Worm (Caenorhabditis elegans) whole organism, mixed stage, embryonic: ENCODE results near the gene clec-54.

Source experiments
- M03D4.4 ChIP-seq: sonication (generic microtip); optimal IDR thresholded peaks from 2 replicates; lab custom pipeline; 2017; ENCODE audit warnings: mild to moderate bottlenecking, missing genetic modification characterization, missing compliant biosample characterization
- bed-3 ChIP-seq: fragments of 200-800 bp; sonication (Bioruptor generic); optimal IDR thresholded peaks from 3 replicates; lab custom pipeline; 2018; ENCODE audit warnings: mild to moderate bottlenecking, missing genetic modification characterization, moderate library complexity, missing compliant biosample characterization
- blmp-1 ChIP-seq: fragments of 150-350 bp; optimal IDR thresholded peaks from 2 replicates; lab custom pipeline; 2014; ENCODE audit warnings: missing biosample characterization, missing genetic modification characterization
- ceh-39 ChIP-seq: fragments of 150-350 bp; optimal IDR thresholded peaks from 2 replicates; lab custom pipeline; 2014; ENCODE audit warnings: missing biosample characterization, missing genetic modification characterization
- ceh-43 ChIP-seq: fragments of 200-800 bp; sonication (Bioruptor generic); optimal IDR thresholded peaks from 2 replicates; lab custom pipeline; 2018; ENCODE audit warnings: mild to moderate bottlenecking, missing genetic modification characterization, moderate library complexity, missing compliant biosample characterization
- ceh-83 ChIP-seq: fragments of 200-800 bp; sonication (Bioruptor generic); optimal IDR thresholded peaks from 2 replicates; lab custom pipeline; 2018; ENCODE audit warnings: mild to moderate bottlenecking, missing genetic modification characterization, missing compliant biosample characterization
- ces-1 ChIP-seq: fragments of 150-350 bp; optimal IDR thresholded peaks from 2 replicates; lab custom pipeline; 2014; ENCODE audit warnings: missing biosample characterization, missing genetic modification reagents, missing genetic modification characterization
- cnd-1 ChIP-seq: fragments of 200-800 bp; sonication (Bioruptor generic); optimal IDR thresholded peaks from 2 replicates; lab custom pipeline; 2018; ENCODE audit warnings: mild to moderate bottlenecking, missing genetic modification characterization, missing compliant biosample characterization
- drap-1 ChIP-seq: fragments of 200-800 bp; sonication (Bioruptor generic); optimal IDR thresholded peaks from 3 replicates; lab custom pipeline; 2018; ENCODE audit warnings: mild to moderate bottlenecking, missing genetic modification characterization, missing compliant biosample characterization
- elt-1 ChIP-seq: sonication (generic microtip); optimal IDR thresholded peaks from 2 replicates; lab custom pipeline; 2017; ENCODE audit warnings: missing genetic modification characterization, mild to moderate bottlenecking, missing compliant biosample characterization, antibody characterized with exemption, moderate library complexity, borderline replicate concordance; ENCODE audit not compliant: insufficient read depth
- flh-1 ChIP-seq: fragments of 200-800 bp; sonication (Bioruptor generic); optimal IDR thresholded peaks from 2 replicates; lab custom pipeline; 2018; ENCODE audit warnings: mild to moderate bottlenecking, missing genetic modification characterization, moderate library complexity, missing compliant biosample characterization
- ham-2 ChIP-seq: fragments of 200-800 bp; sonication (Bioruptor generic); optimal IDR thresholded peaks from 2 replicates; lab custom pipeline; 2018; ENCODE audit warnings: mild to moderate bottlenecking, missing genetic modification characterization, missing compliant biosample characterization
- hlh-1 ChIP-seq: fragments of 150-350 bp; optimal IDR thresholded peaks from 2 replicates; lab custom pipeline; 2014; ENCODE audit warnings: missing biosample characterization, missing genetic modification reagents, missing genetic modification characterization
- lin-13 ChIP-seq: fragments of 150-350 bp; optimal IDR thresholded peaks from 2 replicates; lab custom pipeline; 2014; ENCODE audit warnings: missing biosample characterization, missing genetic modification characterization
- lsy-2 ChIP-seq: fragments of 150-350 bp; optimal IDR thresholded peaks from 2 replicates; lab custom pipeline; 2014; ENCODE audit warnings: missing biosample characterization, missing genetic modification characterization
- mep-1 ChIP-seq: fragments of 150-350 bp; optimal IDR thresholded peaks from 2 replicates; lab custom pipeline; 2017; ENCODE audit warnings: missing biosample characterization, missing genetic modification reagents, missing genetic modification characterization, inconsistent platforms
- mls-2 ChIP-seq: sonication (generic microtip); optimal IDR thresholded peaks from 2 replicates; lab custom pipeline; 2016; ENCODE audit warnings: mild to moderate bottlenecking, missing genetic modification characterization, moderate library complexity, missing compliant biosample characterization
- nhr-2 ChIP-seq: fragments of 150-350 bp; optimal IDR thresholded peaks from 2 replicates; lab custom pipeline; 2014; ENCODE audit warnings: missing biosample characterization, missing genetic modification characterization
- nhr-237 ChIP-seq: fragments of 150-350 bp; optimal IDR thresholded peaks from 2 replicates; lab custom pipeline; 2014; ENCODE audit warnings: missing biosample characterization, missing genetic modification characterization
- nhr-28 ChIP-seq: fragments of 150-350 bp; optimal IDR thresholded peaks from 2 replicates; lab custom pipeline; 2014; ENCODE audit warnings: missing biosample characterization, missing genetic modification characterization
- nhr-76 ChIP-seq: sonication (generic microtip); optimal IDR thresholded peaks from 2 replicates; lab custom pipeline; 2017; ENCODE audit warnings: missing biosample characterization, missing genetic modification characterization
- pha-4 ChIP-seq: fragments of 150-350 bp; optimal IDR thresholded peaks from 2 replicates; lab custom pipeline; 2018; ENCODE audit warnings: missing biosample characterization, missing genetic modification reagents, missing genetic modification characterization
- sem-2 ChIP-seq: fragments of 200-800 bp; sonication (Bioruptor generic); optimal IDR thresholded peaks from 2 replicates; lab custom pipeline; 2018; ENCODE audit warnings: mild to moderate bottlenecking, missing genetic modification characterization, missing compliant biosample characterization
- snpc-4 ChIP-seq: fragments of 150-350 bp; optimal IDR thresholded peaks from 2 replicates; lab custom pipeline; 2014; ENCODE audit warnings: missing biosample characterization, missing genetic modification characterization
- sptf-1 ChIP-seq: sonication (generic microtip); optimal IDR thresholded peaks from 2 replicates; lab custom pipeline; 2017; ENCODE audit warnings: mild to moderate bottlenecking, missing genetic modification characterization, moderate library complexity, missing compliant biosample characterization
- tbx-8 ChIP-seq: fragments of 200-800 bp; sonication (Bioruptor generic); optimal IDR thresholded peaks from 2 replicates; lab custom pipeline; 2018; ENCODE audit warnings: mild to moderate bottlenecking, missing genetic modification characterization, moderate library complexity, missing compliant biosample characterization
- unc-39 ChIP-seq: fragments of 150-350 bp; optimal IDR thresholded peaks from 2 replicates; lab custom pipeline; 2014; ENCODE audit warnings: missing biosample characterization, missing genetic modification characterization
- unc-62 ChIP-seq: fragments of 150-350 bp; optimal IDR thresholded peaks from 2 replicates; lab custom pipeline; 2014; ENCODE audit warnings: missing biosample characterization, missing genetic modification reagents, missing genetic modification characterization
- ztf-11 ChIP-seq: fragments of 150-350 bp; optimal IDR thresholded peaks from 2 replicates; lab custom pipeline; 2014; ENCODE audit warnings: missing biosample characterization, missing genetic modification characterization

Gene clec-54

ce11 chrV:14493665-14494064, 17.0 kb downstream of the clec-54 start:
- TF ChIP-seq mep-1 (tag; lab: Kevin White, UChicago), result no peak
- TF ChIP-seq ceh-39 (tag; lab: Kevin White, UChicago), result no peak
- TF ChIP-seq elt-1 (tag; lab: Kevin White, UChicago), result no peak
- TF ChIP-seq unc-62 (GFP tag; lab: Kevin White, UChicago), result no peak
- TF ChIP-seq snpc-4 (tag; lab: Kevin White, UChicago), result no peak
- TF ChIP-seq pha-4 (tag; lab: Kevin White, UChicago), result no peak
- no peak for TF ChIP-seq M03D4.4
- TF ChIP-seq drap-1 (GFP tag; lab: Kevin White, UChicago), result no peak
- TF ChIP-seq ces-1 (GFP tag; lab: Kevin White, UChicago), result no peak
- TF ChIP-seq hlh-1 (tag; lab: Kevin White, UChicago), result no peak
- TF ChIP-seq flh-1, result no peak
- no peak for TF ChIP-seq nhr-237 (tag; lab: Kevin White, UChicago)
- no peak for TF ChIP-seq nhr-28 (tag; lab: Kevin White, UChicago)
- no peak for TF ChIP-seq tbx-8 (GFP tag; lab: Kevin White, UChicago)
- TF ChIP-seq nhr-2, result no peak
- TF ChIP-seq blmp-1 (tag; lab: Kevin White, UChicago), result no peak
- no peak for TF ChIP-seq bed-3 (GFP tag; lab: Kevin White, UChicago)
- no peak for TF ChIP-seq ceh-43 (GFP tag; lab: Kevin White, UChicago)
- TF ChIP-seq cnd-1 (tag; lab: Kevin White, UChicago), result no peak
- no peak for TF ChIP-seq mls-2 (tag; lab: Kevin White, UChicago)

ce11 chrV:14495493-14495892, 18.8 kb downstream of the clec-54 start:
- TF ChIP-seq ces-1 (GFP tag; lab: Kevin White, UChicago) (no peak), blmp-1 (tag; lab: Kevin White, UChicago) (peak; percentile 89), ham-2 (GFP tag; lab: Kevin White, UChicago) (no peak), elt-1 (tag; lab: Kevin White, UChicago) (peak; percentile 25), sem-2 (GFP tag; lab: Kevin White, UChicago) (no peak), lsy-2 (tag; lab: Kevin White, UChicago) (no peak), unc-39 (no peak)

DNA sequence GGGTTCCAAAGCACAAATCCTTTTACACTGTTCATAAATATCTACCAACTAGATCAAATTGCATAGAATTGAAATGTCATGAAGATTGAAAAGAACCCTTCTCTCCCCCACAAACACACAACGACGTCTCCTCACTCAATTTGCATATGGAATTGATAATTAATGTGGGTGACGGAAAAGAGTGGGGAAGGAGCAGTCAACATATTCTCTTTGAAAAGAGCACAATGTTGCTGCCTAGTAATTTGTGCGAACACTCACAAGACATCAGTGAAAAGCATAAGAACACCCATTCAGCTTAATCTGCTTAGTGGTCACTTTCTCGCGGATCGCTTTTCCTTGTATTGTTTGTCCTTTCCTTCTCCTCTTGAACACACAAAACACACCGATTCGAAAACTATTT, 19.7 kb downstream of the clec-54 start:
- TF ChIP-seq mep-1 (tag; lab: Kevin White, UChicago) (no peak), ceh-83 (no peak), drap-1 (GFP tag; lab: Kevin White, UChicago) (peak; percentile 51), bed-3 (GFP tag; lab: Kevin White, UChicago) (no peak), mls-2 (tag; lab: Kevin White, UChicago) (no peak), blmp-1 (tag; lab: Kevin White, UChicago) (no peak), ces-1 (GFP tag; lab: Kevin White, UChicago) (peak; percentile 86), sem-2 (GFP tag; lab: Kevin White, UChicago) (no peak), lin-13 (tag; lab: Kevin White, UChicago) (no peak), pha-4 (tag; lab: Kevin White, UChicago) (no peak), snpc-4 (tag; lab: Kevin White, UChicago) (no peak), ceh-43 (GFP tag; lab: Kevin White, UChicago) (no peak), nhr-76 (no peak), unc-62 (GFP tag; lab: Kevin White, UChicago) (peak; percentile 27)
- TF ChIP-seq, all 35 proteins: peak for 3

DNA sequence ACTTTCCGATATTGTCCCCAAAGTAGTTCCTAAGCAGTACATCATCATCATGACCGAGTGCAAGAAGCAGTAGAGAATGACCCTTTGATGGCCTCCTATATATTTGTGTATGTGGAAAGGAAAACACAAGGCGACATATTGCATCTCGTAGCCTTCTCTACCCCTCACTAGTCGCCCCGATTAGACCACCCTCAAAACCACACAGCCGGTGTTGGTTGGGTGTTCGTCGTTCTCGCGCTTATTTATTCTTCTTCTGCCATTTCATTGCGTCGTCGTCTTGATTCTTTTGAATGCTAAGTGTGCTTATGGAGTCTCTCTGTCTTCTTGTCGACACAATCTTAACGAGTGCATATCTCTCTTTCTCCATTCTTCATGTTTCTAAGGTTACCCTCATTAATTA, 21.5 kb downstream of the clec-54 start:
- peak; percentile 8 for TF ChIP-seq ces-1 (GFP tag; lab: Kevin White, UChicago)
- TF ChIP-seq sptf-1 (tag; lab: Kevin White, UChicago), result peak; percentile 46
- TF ChIP-seq M03D4.4, result no peak
- no peak for TF ChIP-seq ztf-11
- TF ChIP-seq pha-4 (tag; lab: Kevin White, UChicago), result no peak
- no peak for TF ChIP-seq drap-1 (GFP tag; lab: Kevin White, UChicago)
- no peak for TF ChIP-seq tbx-8 (GFP tag; lab: Kevin White, UChicago)
- TF ChIP-seq cnd-1 (tag; lab: Kevin White, UChicago), result peak; percentile 22
- peak; percentile 50 for TF ChIP-seq mls-2 (tag; lab: Kevin White, UChicago)
- TF ChIP-seq nhr-2, result peak; percentile 84
- TF ChIP-seq mep-1 (tag; lab: Kevin White, UChicago), result peak; percentile 52
- peak; percentile 51 for TF ChIP-seq lin-13 (tag; lab: Kevin White, UChicago)
- TF ChIP-seq ham-2 (GFP tag; lab: Kevin White, UChicago), result peak; percentile 63
- TF ChIP-seq, all 35 proteins: peak for 8
